Worm (Caenorhabditis elegans) whole organism, late embryonic: ENCODE data around the gene spat-3.
A peak's percentile ranks its signal among the peaks of the same experiment; 100 is the strongest.

Source experiments
- C38D4.7 ChIP-seq: fragments of 200-800 bp; sonication (Bioruptor generic); optimal IDR thresholded peaks from 2 replicates; lab custom pipeline; 2018; ENCODE audit warnings: mild to moderate bottlenecking, missing genetic modification characterization, moderate library complexity, missing compliant biosample characterization
- K02D7.2 ChIP-seq: sonication (generic microtip); optimal IDR thresholded peaks from 2 replicates; lab custom pipeline; 2017; ENCODE audit warnings: mild to moderate bottlenecking, missing genetic modification characterization, missing compliant biosample characterization
- K09A11.1 ChIP-seq: sonication (generic microtip); optimal IDR thresholded peaks from 2 replicates; lab custom pipeline; 2017; ENCODE audit warnings: antibody characterized with exemption, mild to moderate bottlenecking, missing genetic modification characterization, missing compliant biosample characterization; ENCODE audit not compliant: insufficient read depth
- T23F11.4 ChIP-seq: fragments of 200-800 bp; sonication (Bioruptor generic); optimal IDR thresholded peaks from 2 replicates; lab custom pipeline; 2018; ENCODE audit warnings: mild to moderate bottlenecking, missing genetic modification characterization, missing compliant biosample characterization
- Y22D7AL.16 ChIP-seq: sonication (generic microtip); optimal IDR thresholded peaks from 2 replicates; lab custom pipeline; 2016; ENCODE audit warnings: missing genetic modification characterization, missing compliant biosample characterization
- ahr-1 ChIP-seq: sonication (generic microtip); optimal IDR thresholded peaks from 2 replicates; lab custom pipeline; 2016; ENCODE audit warnings: missing genetic modification characterization, missing compliant biosample characterization
- ama-1 ChIP-seq: fragments of 150-350 bp; optimal IDR thresholded peaks from 2 replicates; lab custom pipeline; 2014
- ceh-14 ChIP-seq: sonication (generic microtip); optimal IDR thresholded peaks from 2 replicates; lab custom pipeline; 2016; ENCODE audit warnings: missing genotype, missing genetic modification characterization, missing compliant biosample characterization
- ceh-19 ChIP-seq: fragments of 200-800 bp; sonication (Bioruptor generic); optimal IDR thresholded peaks from 2 replicates; lab custom pipeline; 2018; ENCODE audit warnings: mild to moderate bottlenecking, missing genetic modification characterization, missing compliant biosample characterization
- ceh-2 ChIP-seq: sonication (generic microtip); optimal IDR thresholded peaks from 2 replicates; lab custom pipeline; 2016; ENCODE audit warnings: missing genotype, missing genetic modification characterization, missing compliant biosample characterization
- ceh-22 ChIP-seq: sonication (generic microtip); optimal IDR thresholded peaks from 2 replicates; lab custom pipeline; 2017; ENCODE audit warnings: missing biosample characterization, missing genetic modification characterization
- ceh-24 ChIP-seq: sonication (generic microtip); optimal IDR thresholded peaks from 2 replicates; lab custom pipeline; 2016; ENCODE audit warnings: mild to moderate bottlenecking, missing genetic modification characterization, missing compliant biosample characterization
- ceh-30 ChIP-seq: fragments of 150-350 bp; optimal IDR thresholded peaks from 2 replicates; lab custom pipeline; 2014; ENCODE audit warnings: missing biosample characterization, missing genetic modification characterization
- ceh-31 ChIP-seq: sonication (generic microtip); optimal IDR thresholded peaks from 2 replicates; lab custom pipeline; 2016; ENCODE audit warnings: missing genetic modification characterization, missing compliant biosample characterization
- ceh-34 ChIP-seq: sonication (generic microtip); optimal IDR thresholded peaks from 2 replicates; lab custom pipeline; 2016; ENCODE audit warnings: mild to moderate bottlenecking, missing genetic modification characterization, missing compliant biosample characterization
- ceh-48 ChIP-seq: sonication (generic microtip); optimal IDR thresholded peaks from 2 replicates; lab custom pipeline; 2016; ENCODE audit warnings: missing genetic modification characterization, inconsistent platforms, missing compliant biosample characterization
- ceh-6 ChIP-seq: fragments of 200-800 bp; sonication (Bioruptor generic); optimal IDR thresholded peaks from 2 replicates; lab custom pipeline; 2018; ENCODE audit warnings: mild to moderate bottlenecking, missing genetic modification characterization, missing compliant biosample characterization
- che-1 ChIP-seq: sonication (generic microtip); optimal IDR thresholded peaks from 2 replicates; lab custom pipeline; 2016; ENCODE audit warnings: mild to moderate bottlenecking, missing genetic modification characterization, missing compliant biosample characterization
- dmd-4 ChIP-seq: sonication (generic microtip); optimal IDR thresholded peaks from 2 replicates; lab custom pipeline; 2016; ENCODE audit warnings: borderline replicate concordance, missing genetic modification characterization, missing compliant biosample characterization
- dve-1 ChIP-seq: sonication (generic microtip); optimal IDR thresholded peaks from 2 replicates; lab custom pipeline; 2017; ENCODE audit warnings: antibody characterized with exemption, mild to moderate bottlenecking, missing genetic modification characterization, missing compliant biosample characterization
- elt-4 ChIP-seq: sonication (generic microtip); optimal IDR thresholded peaks from 2 replicates; lab custom pipeline; 2016; ENCODE audit warnings: missing genetic modification characterization, missing compliant biosample characterization
- hlh-13 ChIP-seq: fragments of 200-800 bp; sonication (Bioruptor generic); optimal IDR thresholded peaks from 2 replicates; lab custom pipeline; 2018; ENCODE audit warnings: mild to moderate bottlenecking, missing genetic modification characterization, missing compliant biosample characterization
- hlh-15 ChIP-seq: sonication (generic microtip); optimal IDR thresholded peaks from 2 replicates; lab custom pipeline; 2016; ENCODE audit warnings: missing genetic modification characterization, missing compliant biosample characterization
- hlh-6 ChIP-seq: sonication (generic microtip); optimal IDR thresholded peaks from 2 replicates; lab custom pipeline; 2016; ENCODE audit warnings: missing genotype, missing genetic modification characterization, missing compliant biosample characterization
- lim-6 ChIP-seq: sonication (generic microtip); optimal IDR thresholded peaks from 2 replicates; lab custom pipeline; 2016; ENCODE audit warnings: missing genetic modification characterization, missing compliant biosample characterization
- lin-11 ChIP-seq: fragments of 200-800 bp; sonication (Bioruptor generic); optimal IDR thresholded peaks from 2 replicates; lab custom pipeline; 2018; ENCODE audit warnings: mild to moderate bottlenecking, missing genetic modification characterization, missing compliant biosample characterization
- mec-3 ChIP-seq: sonication (generic microtip); optimal IDR thresholded peaks from 2 replicates; lab custom pipeline; 2016; ENCODE audit warnings: borderline replicate concordance, missing genetic modification characterization, missing compliant biosample characterization
- nfya-1 ChIP-seq: sonication (generic microtip); optimal IDR thresholded peaks from 2 replicates; lab custom pipeline; 2017; ENCODE audit warnings: missing genetic modification characterization, mild to moderate bottlenecking, missing compliant biosample characterization, antibody characterized with exemption, moderate library complexity
- nhr-11 ChIP-seq: fragments of 150-350 bp; optimal IDR thresholded peaks from 2 replicates; lab custom pipeline; 2014; ENCODE audit warnings: missing biosample characterization, missing genetic modification characterization
- nhr-232 ChIP-seq: sonication (generic microtip); optimal IDR thresholded peaks from 2 replicates; lab custom pipeline; 2016; ENCODE audit warnings: missing genetic modification characterization, missing compliant biosample characterization
- odd-2 ChIP-seq: sonication (generic microtip); optimal IDR thresholded peaks from 2 replicates; lab custom pipeline; 2017; ENCODE audit warnings: antibody characterized with exemption, mild to moderate bottlenecking, missing genetic modification characterization, missing compliant biosample characterization
- pag-3 ChIP-seq: sonication (generic microtip); optimal IDR thresholded peaks from 2 replicates; lab custom pipeline; 2016; ENCODE audit warnings: missing compliant biosample characterization, missing genetic modification characterization, borderline replicate concordance
- pha-2 ChIP-seq: sonication (generic microtip); optimal IDR thresholded peaks from 2 replicates; lab custom pipeline; 2017; ENCODE audit warnings: mild to moderate bottlenecking, missing genetic modification characterization, missing compliant biosample characterization
- pros-1 ChIP-seq: fragments of 150-350 bp; optimal IDR thresholded peaks from 2 replicates; lab custom pipeline; 2014; ENCODE audit warnings: missing biosample characterization, missing genetic modification reagents, missing genetic modification characterization
- ref-2 ChIP-seq: sonication (generic microtip); optimal IDR thresholded peaks from 2 replicates; lab custom pipeline; 2016; ENCODE audit warnings: missing genetic modification characterization, missing compliant biosample characterization
- rnt-1 ChIP-seq: sonication (generic microtip); optimal IDR thresholded peaks from 2 replicates; lab custom pipeline; 2016; ENCODE audit warnings: missing genetic modification characterization, missing compliant biosample characterization
- sox-2 ChIP-seq: fragments of 200-800 bp; sonication (Bioruptor generic); IDR thresholded peaks from 2 replicates; pipeline ENCODE4 v1.3.6; 2022; ENCODE audit warnings: missing genetic modification reagents, missing genetic modification characterization, missing compliant biosample characterization
- tbx-2 ChIP-seq: sonication (generic microtip); optimal IDR thresholded peaks from 2 replicates; lab custom pipeline; 2016; ENCODE audit warnings: missing genetic modification characterization, missing compliant biosample characterization
- tbx-7 ChIP-seq: sonication (generic microtip); optimal IDR thresholded peaks from 2 replicates; lab custom pipeline; 2016; ENCODE audit warnings: missing genotype, missing genetic modification characterization, missing compliant biosample characterization
- ttx-3 ChIP-seq: sonication (generic microtip); optimal IDR thresholded peaks from 2 replicates; lab custom pipeline; 2016; ENCODE audit warnings: missing genetic modification reagents, missing genetic modification characterization, missing compliant biosample characterization
- unc-42 ChIP-seq: sonication (generic microtip); optimal IDR thresholded peaks from 2 replicates; lab custom pipeline; 2016; ENCODE audit warnings: missing genotype, missing genetic modification characterization, missing compliant biosample characterization
- unc-55 ChIP-seq: sonication (generic microtip); optimal IDR thresholded peaks from 2 replicates; lab custom pipeline; 2017; ENCODE audit warnings: missing biosample characterization, missing genetic modification reagents, missing genetic modification characterization
- unc-86 ChIP-seq: sonication (generic microtip); optimal IDR thresholded peaks from 2 replicates; lab custom pipeline; 2016; ENCODE audit warnings: missing genetic modification characterization, missing compliant biosample characterization

Gene spat-3

DNA sequence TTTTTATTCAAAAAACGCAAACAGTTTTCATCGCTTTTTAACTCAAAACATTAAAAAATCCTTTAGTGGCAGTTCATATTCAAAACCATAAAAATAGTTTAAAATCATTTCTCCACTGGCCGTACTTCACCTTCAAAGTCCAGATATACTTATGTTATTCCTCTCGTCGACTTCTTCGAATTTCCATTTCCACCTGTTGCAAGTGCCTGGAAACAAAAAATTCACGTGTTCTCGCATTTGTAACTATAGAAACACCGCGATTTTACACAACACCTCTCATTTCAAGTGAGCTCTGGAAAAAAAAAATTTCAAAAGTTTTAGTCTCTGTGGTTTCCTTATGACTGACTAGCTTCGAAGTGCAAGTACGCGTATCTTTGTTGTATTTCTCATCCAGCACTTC lies 19.4 kb upstream of the spat-3 start:
- TF ChIP-seq dve-1, result no peak
- no peak for TF ChIP-seq ttx-3 (tag; lab: Kevin White, UChicago)
- TF ChIP-seq unc-42 (tag; lab: Kevin White, UChicago), result no peak
- TF ChIP-seq ama-1 (lab: Kevin White, UChicago), result no peak
- no peak for TF ChIP-seq hlh-15 (tag; lab: Kevin White, UChicago)
- TF ChIP-seq tbx-2 (tag; lab: Kevin White, UChicago), result no peak
- no peak for TF ChIP-seq pros-1 (tag; lab: Kevin White, UChicago)
- no peak for TF ChIP-seq Y22D7AL.16 (tag; lab: Kevin White, UChicago)
- TF ChIP-seq hlh-13 (GFP tag; lab: Kevin White, UChicago), result no peak
- TF ChIP-seq pha-2 (tag; lab: Kevin White, UChicago), result no peak
- TF ChIP-seq C38D4.7 (GFP tag; lab: Kevin White, UChicago), result no peak
- no peak for TF ChIP-seq K09A11.1 (tag; lab: Kevin White, UChicago)
- TF ChIP-seq odd-2, result no peak
- TF ChIP-seq unc-86, result no peak
- no peak for TF ChIP-seq lim-6 (tag; lab: Kevin White, UChicago)
- no peak for TF ChIP-seq ceh-2
- TF ChIP-seq ceh-24, result no peak

DNA sequence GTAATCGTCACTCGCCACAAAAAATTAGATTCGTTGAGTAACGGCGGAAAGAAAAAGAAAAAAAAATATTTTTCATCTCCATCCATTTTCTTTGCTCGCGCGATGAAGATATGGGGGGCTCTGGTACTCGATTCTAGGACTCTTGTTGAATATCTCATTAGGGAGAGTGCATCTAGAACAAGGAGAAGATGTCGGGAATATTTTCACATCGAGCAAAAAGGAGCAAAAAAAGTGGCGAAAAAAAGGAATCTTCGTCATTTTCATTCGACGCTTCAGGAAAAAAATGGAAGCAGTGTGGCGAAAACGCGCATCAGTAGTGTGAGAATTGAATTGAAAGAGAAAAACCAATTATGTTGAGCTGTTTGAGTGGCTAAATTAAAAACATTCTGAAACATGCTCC lies 18.0 kb upstream of the spat-3 start:
- TF ChIP-seq C38D4.7 (GFP tag; lab: Kevin White, UChicago) (no peak), unc-42 (tag; lab: Kevin White, UChicago) (peak; percentile 82), ceh-31 (tag; lab: Kevin White, UChicago) (peak; percentile 7)

DNA sequence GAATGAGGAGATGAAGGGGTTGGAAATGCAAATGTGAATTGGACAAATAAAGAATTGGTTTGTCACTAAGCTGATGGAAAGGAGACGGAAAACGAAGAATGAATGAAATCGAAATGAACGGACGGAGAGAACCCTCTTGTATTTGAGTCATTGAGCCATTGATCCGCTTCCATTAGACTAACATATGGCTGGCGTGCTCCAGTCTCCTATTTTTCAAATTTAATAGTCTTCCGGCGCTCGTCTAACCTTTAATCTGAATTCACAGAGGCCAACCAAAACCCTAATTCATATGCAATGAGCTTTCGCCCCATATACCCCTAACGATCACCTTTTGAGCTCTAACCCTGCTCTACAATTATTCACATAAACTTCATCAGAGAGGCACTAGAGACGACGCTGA lies 16.3 kb upstream of the spat-3 start, which contains the start of gene C46C11.3:
Gene C46C11.3, plus strand, starts transcription at position 301 of the 400 bp plus-strand sequence.
- TF ChIP-seq ceh-6 (GFP tag; lab: Kevin White, UChicago) (no peak), pag-3 (tag; lab: Kevin White, UChicago) (no peak), ceh-19 (GFP tag; lab: Kevin White, UChicago) (no peak), rnt-1 (tag; lab: Kevin White, UChicago) (no peak)

- TF ChIP-seq K02D7.2 (tag; lab: Kevin White, UChicago) (no peak), hlh-6 (tag; lab: Kevin White, UChicago) (no peak), elt-4 (tag; lab: Kevin White, UChicago) (no peak), nhr-232 (tag; lab: Kevin White, UChicago) (no peak), unc-55 (GFP tag; lab: Kevin White, UChicago) (no peak), sox-2 (GFP tag; lab: Robert Waterston, UW) (no peak), odd-2 (no peak), nhr-11 (tag; lab: Kevin White, UChicago) (no peak), tbx-7 (no peak), mec-3 (tag; lab: Kevin White, UChicago) (no peak), ceh-34 (tag; lab: Kevin White, UChicago) (peak; percentile 27), dmd-4 (no peak), dve-1 (no peak), pha-2 (tag; lab: Kevin White, UChicago) (no peak), rnt-1 (tag; lab: Kevin White, UChicago) (no peak), che-1 (tag; lab: Kevin White, UChicago) (peak; percentile 7), ceh-19 (GFP tag; lab: Kevin White, UChicago) (peak; percentile 23), ref-2 (no peak), ahr-1 (tag; lab: Kevin White, UChicago) (no peak), ceh-14 (peak; percentile 83), tbx-2 (tag; lab: Kevin White, UChicago) (no peak), lim-6 (tag; lab: Kevin White, UChicago) (no peak), ceh-30 (tag; lab: Kevin White, UChicago) (no peak), ceh-48 (tag; lab: Kevin White, UChicago) (no peak), ceh-6 (GFP tag; lab: Kevin White, UChicago) (no peak), ama-1 (lab: Kevin White, UChicago) (no peak), ceh-22 (no peak), T23F11.4 (no peak), lin-11 (no peak), hlh-13 (GFP tag; lab: Kevin White, UChicago) (no peak), unc-42 (tag; lab: Kevin White, UChicago) (peak; percentile 83), nfya-1 (tag; lab: Kevin White, UChicago) (no peak), ceh-31 (tag; lab: Kevin White, UChicago) (peak; percentile 52)
Observed at ce11 chrX:4620019-4620418, 14.3 kb upstream of the spat-3 start.
